Fruit fly (Drosophila melanogaster): Measurements from ENCODE around the gene Rab1.

- TF ChIP-seq kay (GFP tag; ENCODE audit: borderline replicate concordance) = peak; percentile 83
- no peak for TF ChIP-seq CG1620 (GFP tag; optimal IDR thresholded peaks at IDR 0.05)
- peak; percentile 63 for TF ChIP-seq CG33017 (tag; optimal IDR thresholded peaks at IDR 0.05)
- TF ChIP-seq toe (GFP tag; optimal IDR thresholded peaks at IDR 0.05) = peak; percentile 34
- TF ChIP-seq cnc (optimal IDR thresholded peaks at IDR 0.05) = no peak
- TF ChIP-seq cic (GFP tag; optimal IDR thresholded peaks at IDR 0.05) = peak; percentile 100
- no peak for TF ChIP-seq bab1 (GFP tag; optimal IDR thresholded peaks at IDR 0.05)
- TF ChIP-seq CG14711 (tag; optimal IDR thresholded peaks at IDR 0.05) = peak; percentile 21
- peak; percentile 73 for TF ChIP-seq CG11617 (GFP tag; optimal IDR thresholded peaks at IDR 0.05)
- TF ChIP-seq CG5204 (GFP tag; optimal IDR thresholded peaks at IDR 0.05) = no peak
Observed at dm6 chr3R:21246492-21247061, 22.3 kb downstream of the Rab1 start, which contains the start of gene ETHR.
